Worm (Caenorhabditis elegans): ENCODE measurements around the gene pipp-4P.
"Not testable (repeated sequence)": the region's sequence is repeated elsewhere in the genome, so short reads cannot be mapped to it uniquely, and the experiment has no call there.

The pipp-4P gene

ce11 chrIII:2834363-2834762 is 15.3 kb downstream of the pipp-4P start, which contains the start of gene txdc-17:
Gene txdc-17 (plus strand): TSS chrIII:2834663.
- no peak for TF ChIP-seq elt-1 (tag; optimal IDR thresholded peaks at IDR 0.05)

DNA sequence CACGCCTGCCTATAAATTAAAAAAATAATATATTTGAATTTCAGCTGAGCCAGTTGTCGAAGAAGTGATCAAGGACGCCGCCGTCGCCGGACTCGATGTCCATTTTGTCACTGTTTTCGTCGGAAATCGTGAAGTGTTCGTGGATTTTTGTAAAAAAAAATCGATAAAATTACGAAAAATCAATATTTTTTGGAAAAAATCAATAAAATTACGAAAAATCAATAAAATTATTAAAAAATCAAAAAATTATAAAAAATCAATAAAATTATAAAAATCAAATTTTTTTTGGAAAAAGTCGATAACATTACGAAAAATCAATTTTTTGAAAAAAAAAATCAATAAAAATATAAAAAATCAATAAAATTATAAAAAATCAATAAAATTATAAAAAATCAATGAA is 15.9 kb downstream of the pipp-4P start:
- TF ChIP-seq elt-3 (tag; optimal IDR thresholded peaks at IDR 0.05) (no peak), nhr-10 (tag; optimal IDR thresholded peaks at IDR 0.05) (no peak), nhr-77 (tag; optimal IDR thresholded peaks at IDR 0.05) (no peak), F13H6.1 (tag; optimal IDR thresholded peaks at IDR 0.05) (no peak), crh-2 (tag; optimal IDR thresholded peaks at IDR 0.05) (no peak), sma-9 (GFP tag; optimal IDR thresholded peaks at IDR 0.05) (no peak), sma-9 (tag; optimal IDR thresholded peaks at IDR 0.05) (no peak), Y55F3AM.14 (GFP tag; optimal IDR thresholded peaks at IDR 0.05) (no peak), nhr-129 (tag; optimal IDR thresholded peaks at IDR 0.05) (no peak), mab-5 (tag; optimal IDR thresholded peaks at IDR 0.05) (no peak), lin-13 (GFP tag; optimal IDR thresholded peaks at IDR 0.05) (no peak), nhr-6 (tag; optimal IDR thresholded peaks at IDR 0.05) (no peak), sem-4 (tag; optimal IDR thresholded peaks at IDR 0.05) (no peak), unc-55 (GFP tag; optimal IDR thresholded peaks at IDR 0.05) (no peak), unc-39 (tag; optimal IDR thresholded peaks at IDR 0.05) (no peak), ceh-82 (tag; optimal IDR thresholded peaks at IDR 0.05) (no peak), fos-1 (tag; optimal IDR thresholded peaks at IDR 0.05) (no peak), ztf-11 (tag; optimal IDR thresholded peaks at IDR 0.05) (no peak)

ce11 chrIII:2836339-2836738 is 17.3 kb downstream of the pipp-4P start, which contains the start of gene josd-1:
Gene josd-1 (plus strand): TSS chrIII:2836639.
- TF ChIP-seq lin-39 (tag; optimal IDR thresholded peaks at IDR 0.05) (no peak), F13H6.1 (tag; optimal IDR thresholded peaks at IDR 0.05) (no peak), aly-2 (tag; optimal IDR thresholded peaks at IDR 0.05) (no peak), R02D3.7 (tag; optimal IDR thresholded peaks at IDR 0.05) (no peak), Y55F3AM.14 (GFP tag; optimal IDR thresholded peaks at IDR 0.05) (no peak), mbf-1 (tag; optimal IDR thresholded peaks at IDR 0.05) (no peak), sem-4 (tag; optimal IDR thresholded peaks at IDR 0.05) (no peak), nhr-25 (tag; optimal IDR thresholded peaks at IDR 0.05) (no peak), ztf-11 (tag; optimal IDR thresholded peaks at IDR 0.05) (no peak), elt-1 (tag; optimal IDR thresholded peaks at IDR 0.05) (no peak)

DNA sequence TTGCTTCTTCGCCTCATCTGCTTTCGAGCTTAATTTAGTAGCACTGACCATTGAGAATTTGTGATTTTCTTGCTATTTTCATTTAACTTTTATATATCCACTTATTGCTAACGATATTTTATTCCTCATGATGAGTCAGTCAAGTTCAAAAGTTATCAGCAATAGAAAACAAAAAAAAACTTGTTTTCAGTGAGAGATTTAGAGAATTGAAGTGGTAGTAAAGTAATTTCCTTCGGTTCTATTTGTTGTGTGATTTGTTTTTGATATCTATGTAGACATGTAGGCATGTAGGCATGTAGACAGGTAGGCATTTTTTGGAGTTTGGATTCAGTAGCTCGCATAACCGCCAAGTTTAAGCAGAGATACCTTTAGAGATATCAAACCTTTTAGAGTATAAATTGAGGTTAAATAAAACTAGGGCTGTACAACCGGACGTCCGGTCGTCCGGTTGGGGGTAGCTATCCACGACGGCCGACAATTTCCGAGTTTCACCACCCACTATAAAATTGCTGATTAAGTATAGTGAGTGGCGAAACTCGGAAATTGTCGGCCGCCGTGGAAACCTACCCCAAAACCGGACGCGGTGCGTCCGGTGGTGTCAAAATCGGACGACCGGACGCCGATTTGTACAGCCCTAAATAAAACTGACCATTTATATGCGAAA is 21.9 kb downstream of the pipp-4P start, which contains the start of gene Y71H2AR.2:
TSS of gene Y71H2AR.2 (minus strand) at position 51 of the 664 bp plus-strand sequence.
- TF ChIP-seq lin-13 (GFP tag; optimal IDR thresholded peaks at IDR 0.05) = no peak
- no peak for TF ChIP-seq alr-1 (tag; optimal IDR thresholded peaks at IDR 0.05)
- no peak for TF ChIP-seq nhr-10 (tag; optimal IDR thresholded peaks at IDR 0.05)
- no peak for TF ChIP-seq aly-2 (tag; optimal IDR thresholded peaks at IDR 0.05)
- TF ChIP-seq fos-1 (tag; optimal IDR thresholded peaks at IDR 0.05) = no peak
- TF ChIP-seq nhr-12 (tag; optimal IDR thresholded peaks at IDR 0.05) = no peak
- no peak for TF ChIP-seq nhr-25 (tag; optimal IDR thresholded peaks at IDR 0.05)
- TF ChIP-seq elt-3 (tag; optimal IDR thresholded peaks at IDR 0.05) = no peak

- TF ChIP-seq Y55F3AM.14 (GFP tag; optimal IDR thresholded peaks at IDR 0.05) (no peak), fos-1 (tag; optimal IDR thresholded peaks at IDR 0.05) (peak; percentile 20)
Observed at ce11 chrIII:2841856-2842373, 22.8 kb downstream of the pipp-4P start, which contains the start of gene H34I24.2. Gene H34I24.2 (plus strand): TSS chrIII:2842044.

- not testable (repeated sequence) for TF ChIP-seq gmeb-1 (tag; optimal IDR thresholded peaks at IDR 0.05); lin-11 (tag; optimal IDR thresholded peaks at IDR 0.05); unc-62 (GFP tag; optimal IDR thresholded peaks at IDR 0.05)
Observed at ce11 chrIII:2846747-2847146, 27.7 kb downstream of the pipp-4P start, which contains the start of gene H34I24.1. Gene H34I24.1 (plus strand): TSS chrIII:2847047.

- no peak for TF ChIP-seq dmd-4 (tag; optimal IDR thresholded peaks at IDR 0.05)
- no peak for TF ChIP-seq sma-3 (GFP tag; optimal IDR thresholded peaks at IDR 0.05)
- no peak for TF ChIP-seq egl-27 (tag; optimal IDR thresholded peaks at IDR 0.05)
- no peak for TF ChIP-seq R02D3.7 (tag; optimal IDR thresholded peaks at IDR 0.05)
- no peak for TF ChIP-seq skn-1 (tag; optimal IDR thresholded peaks at IDR 0.05)
- TF ChIP-seq ama-1 (optimal IDR thresholded peaks at IDR 0.05) = no peak
- TF ChIP-seq ceh-82 (tag; optimal IDR thresholded peaks at IDR 0.05) = no peak
- no peak for TF ChIP-seq nhr-21 (tag; optimal IDR thresholded peaks at IDR 0.05)
- no peak for TF ChIP-seq snpc-4 (tag; optimal IDR thresholded peaks at IDR 0.05)
- TF ChIP-seq aly-2 (tag; optimal IDR thresholded peaks at IDR 0.05) = no peak
- no peak for TF ChIP-seq fos-1 (tag; optimal IDR thresholded peaks at IDR 0.05)
- TF ChIP-seq crh-2 (tag; optimal IDR thresholded peaks at IDR 0.05) = no peak
- no peak for TF ChIP-seq nhr-11 (tag; optimal IDR thresholded peaks at IDR 0.05)
- no peak for TF ChIP-seq nhr-10 (tag; optimal IDR thresholded peaks at IDR 0.05)
- no peak for TF ChIP-seq elt-1 (tag; optimal IDR thresholded peaks at IDR 0.05)
- TF ChIP-seq ztf-11 (tag; optimal IDR thresholded peaks at IDR 0.05) = no peak
Observed at ce11 chrIII:2855929-2856328, 36.8 kb downstream of the pipp-4P start, which contains the start of gene F56F11.4. Gene F56F11.4 (plus strand): TSS chrIII:2856229.

Measured in whole organism, L2 larva.